Fruit fly (Drosophila melanogaster): ENCODE results near the gene tHMG2.

Gene tHMG2

DNA sequence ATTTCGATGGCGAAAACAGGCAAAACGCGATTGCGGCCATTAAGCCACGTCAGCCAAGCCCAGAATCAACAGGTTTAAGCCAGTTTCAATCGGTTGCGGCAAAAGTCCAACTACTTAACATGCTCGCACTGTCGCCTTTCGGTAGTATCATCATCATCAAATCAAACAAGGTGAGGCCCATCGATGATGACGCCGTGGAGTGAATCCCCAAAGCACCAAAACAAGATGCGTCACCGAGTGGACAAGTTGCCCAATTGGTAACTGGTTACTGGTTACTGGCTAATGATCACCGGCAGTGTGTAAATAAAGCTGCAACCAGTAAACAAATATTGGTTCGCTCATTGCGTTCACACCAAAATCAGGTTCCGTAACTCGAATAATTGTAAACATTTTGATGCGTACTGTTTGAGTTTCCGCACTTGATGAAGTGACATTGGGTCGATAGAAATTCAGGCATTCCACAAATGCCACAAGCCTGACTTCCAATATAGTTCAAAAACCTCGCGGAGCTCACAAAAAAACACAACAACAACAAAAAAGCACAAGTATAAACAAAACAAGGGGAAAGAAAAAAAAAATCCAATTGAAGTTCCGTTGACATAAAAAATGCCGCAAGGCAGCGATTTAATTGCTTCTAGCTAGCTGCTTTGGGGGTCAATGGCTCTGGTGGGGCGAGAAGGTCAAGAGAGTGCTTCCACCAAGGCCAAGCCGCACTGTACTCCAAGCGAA is 31.8 kb downstream of the tHMG2 start (continued):
- no peak for TF ChIP-seq Drgx (GFP tag; IDR thresholded peaks at IDR 0.05)
- peak; percentile 79 for TF ChIP-seq CG12299 (tag; optimal IDR thresholded peaks at IDR 0.05)
- TF ChIP-seq CG17186 (GFP tag; optimal IDR thresholded peaks at IDR 0.05) = peak; percentile 0
- TF ChIP-seq CG15514 (GFP tag; optimal IDR thresholded peaks at IDR 0.05) = peak; percentile 56
- TF ChIP-seq CG18764 (GFP tag; optimal IDR thresholded peaks at IDR 0.05) = peak; percentile 62
- no peak for TF ChIP-seq br (optimal IDR thresholded peaks at IDR 0.05)
- TF ChIP-seq disco-r (GFP tag; optimal IDR thresholded peaks at IDR 0.05) = no peak
- no peak for TF ChIP-seq ind (GFP tag; optimal IDR thresholded peaks at IDR 0.05)
- no peak for TF ChIP-seq az2 (GFP tag; optimal IDR thresholded peaks at IDR 0.05)
- TF ChIP-seq Stat92E (GFP tag; optimal IDR thresholded peaks at IDR 0.05) = no peak
- no peak for TF ChIP-seq Elba2 (GFP tag; optimal IDR thresholded peaks at IDR 0.05)
- TF ChIP-seq CG11696 (GFP tag; IDR thresholded peaks at IDR 0.05) = no peak
- no peak for TF ChIP-seq CG15479 (GFP tag; optimal IDR thresholded peaks at IDR 0.05)
- no peak for TF ChIP-seq wdn (GFP tag; IDR thresholded peaks at IDR 0.05)
- peak; percentile 61; the same call in 1 of the 2 replicates for TF ChIP-seq CG1024 (GFP tag; IDR thresholded peaks at IDR 0.05)
- no peak for TF ChIP-seq zen (tag; optimal IDR thresholded peaks at IDR 0.05)
- TF ChIP-seq usp (GFP tag; optimal IDR thresholded peaks at IDR 0.05) = no peak
- no peak for TF ChIP-seq CG9437 (GFP tag; optimal IDR thresholded peaks at IDR 0.05)
- TF ChIP-seq CG5953 (GFP tag; IDR thresholded peaks at IDR 0.05) = peak; percentile 64; the same call in 1 of the 2 replicates
- no peak for TF ChIP-seq klu (GFP tag; IDR thresholded peaks at IDR 0.05)
- no peak for TF ChIP-seq esg (GFP tag; conservative IDR thresholded peaks at IDR 0.05)
- TF ChIP-seq CG8388 (GFP tag; optimal IDR thresholded peaks at IDR 0.05) = no peak
- TF ChIP-seq slou (GFP tag; optimal IDR thresholded peaks at IDR 0.05) = no peak
- no peak for TF ChIP-seq maf-S (GFP tag; optimal IDR thresholded peaks at IDR 0.05)
- TF ChIP-seq CG9876 (GFP tag; optimal IDR thresholded peaks at IDR 0.05) = no peak
- peak; percentile 74 for TF ChIP-seq CG2202 (tag; optimal IDR thresholded peaks at IDR 0.05)
- TF ChIP-seq CG17912 (GFP tag; optimal IDR thresholded peaks at IDR 0.05) = peak; percentile 77
- TF ChIP-seq CG3726 (GFP tag; IDR thresholded peaks at IDR 0.05) = peak; percentile 59; the same call in 1 of the 3 replicates
- no peak for TF ChIP-seq ssp (GFP tag; IDR thresholded peaks at IDR 0.05)
- TF ChIP-seq CG6254 (GFP tag; optimal IDR thresholded peaks at IDR 0.05) = peak; percentile 53
- peak; percentile 41 for TF ChIP-seq CTCF (GFP tag; optimal IDR thresholded peaks at IDR 0.05)
- no peak for TF ChIP-seq CG17829 (tag; optimal IDR thresholded peaks at IDR 0.05)
- TF ChIP-seq Dek (tag; optimal IDR thresholded peaks at IDR 0.05) = no peak
- peak; percentile 38 for TF ChIP-seq CG3281 (GFP tag; optimal IDR thresholded peaks at IDR 0.05)
- no peak for TF ChIP-seq Neu2 (GFP tag; optimal IDR thresholded peaks at IDR 0.05; ENCODE audit: borderline replicate concordance)
- no peak for TF ChIP-seq corto (GFP tag; optimal IDR thresholded peaks at IDR 0.05)
- TF ChIP-seq CG7372 (GFP tag; IDR thresholded peaks at IDR 0.05) = no peak
- TF ChIP-seq lilli (GFP tag; optimal IDR thresholded peaks at IDR 0.05) = no peak
- peak; percentile 73 for TF ChIP-seq CG2678 (tag; optimal IDR thresholded peaks at IDR 0.05)
- TF ChIP-seq CG15011 (GFP tag; optimal IDR thresholded peaks at IDR 0.05) = peak; percentile 55
- no peak for TF ChIP-seq jigr1 (GFP tag; IDR thresholded peaks at IDR 0.05)
- no peak for TF ChIP-seq CG17612 (GFP tag; IDR thresholded peaks at IDR 0.05)
- no peak for TF ChIP-seq gt (GFP tag; IDR thresholded peaks at IDR 0.05)
- TF ChIP-seq btn (GFP tag; optimal IDR thresholded peaks at IDR 0.05) = peak; percentile 42
- peak; percentile 45 for TF ChIP-seq CG6683 (GFP tag; optimal IDR thresholded peaks at IDR 0.05)
- no peak for TF ChIP-seq hkb (optimal IDR thresholded peaks at IDR 0.05)
- TF ChIP-seq hkb (GFP tag; IDR thresholded peaks at IDR 0.05) = peak; percentile 81
- TF ChIP-seq HmgZ (tag; optimal IDR thresholded peaks at IDR 0.05) = peak; percentile 50
- no peak for TF ChIP-seq CG2199 (GFP tag; IDR thresholded peaks at IDR 0.05)
- no peak for TF ChIP-seq rib (GFP tag; IDR thresholded peaks at IDR 0.05)
- peak; percentile 42 for TF ChIP-seq CG18262 (tag; optimal IDR thresholded peaks at IDR 0.05)
